Worm (Caenorhabditis elegans): ENCODE results near the gene K08B12.3.

- TF ChIP-seq lin-15B (tag; optimal IDR thresholded peaks at IDR 0.05), result peak; percentile 86
- peak; percentile 86 for TF ChIP-seq snpc-4 (tag; optimal IDR thresholded peaks at IDR 0.05)
These were observed 32.3 kb downstream of the K08B12.3 start, which contains the start of gene mrck-1 for ce11 chrV:6267237-6267812.

Measured in whole organism, L3 larva.